Fruit fly (Drosophila melanogaster) whole organism, embryonic: ENCODE measurements around the gene inc.
A peak's percentile ranks its signal among the peaks of the same experiment; 100 is the strongest.

Source experiments
- Blimp-1 ChIP-seq: fragments of 200-800 bp; sonication (Bioruptor generic); optimal IDR thresholded peaks from 3 replicates; lab custom pipeline; 2018; ENCODE audit warnings: missing biosample characterization, missing genetic modification characterization, mild to moderate bottlenecking, moderate library complexity, missing genetic modification reagents
- Bteb2 ChIP-seq: fragments of 200-800 bp; sonication (Bioruptor generic); optimal IDR thresholded peaks from 2 replicates; lab custom pipeline; 2016; ENCODE audit warnings: missing biosample characterization, missing genetic modification characterization
- CG10209 ChIP-seq: fragments of 200-800 bp; sonication (Bioruptor generic); optimal IDR thresholded peaks from 3 replicates; lab custom pipeline; 2017; ENCODE audit warnings: missing biosample characterization, mild to moderate bottlenecking, missing genetic modification characterization, missing genetic modification reagents
- CG10543 ChIP-seq: fragments of 200-800 bp; sonication (Bioruptor generic); optimal IDR thresholded peaks from 3 replicates; lab custom pipeline; 2017; ENCODE audit warnings: missing biosample characterization, mild to moderate bottlenecking, missing genetic modification characterization, moderate library complexity
- CG10979 ChIP-seq: fragments of 200-800 bp; sonication (Bioruptor generic); optimal IDR thresholded peaks from 2 replicates; lab custom pipeline; 2018; ENCODE audit warnings: missing biosample characterization, mild to moderate bottlenecking, missing genetic modification characterization, moderate library complexity
- CG11398 ChIP-seq: fragments of 200-800 bp; sonication (Bioruptor generic); optimal IDR thresholded peaks from 2 replicates; lab custom pipeline; 2016; ENCODE audit warnings: missing biosample characterization, missing genetic modification characterization
- CG12155 ChIP-seq: fragments of 200-800 bp; sonication (Bioruptor generic); optimal IDR thresholded peaks from 3 replicates; lab custom pipeline; 2016; ENCODE audit warnings: missing biosample characterization, missing genetic modification characterization
- CG13775 ChIP-seq: fragments of 200-800 bp; sonication (Bioruptor generic); optimal IDR thresholded peaks from 3 replicates; lab custom pipeline; 2017; ENCODE audit warnings: missing biosample characterization, mild to moderate bottlenecking, missing genetic modification characterization
- CG14710 ChIP-seq: fragments of 200-800 bp; sonication (Bioruptor generic); optimal IDR thresholded peaks from 3 replicates; lab custom pipeline; 2019; ENCODE audit warnings: missing biosample characterization, mild to moderate bottlenecking, missing genetic modification characterization, moderate library complexity
- CG15479 ChIP-seq: fragments of 200-800 bp; sonication (Bioruptor generic); optimal IDR thresholded peaks from 3 replicates; lab custom pipeline; 2019; ENCODE audit warnings: missing biosample characterization, mild to moderate bottlenecking, missing genetic modification characterization, moderate library complexity
- CG16779 ChIP-seq: fragments of 200-800 bp; sonication (Bioruptor generic); IDR thresholded peaks from 2 replicates; pipeline ENCODE4 v1.3.6; 2022; ENCODE audit warnings: missing biosample characterization, missing genetic modification characterization
- CG17361 ChIP-seq: fragments of 200-800 bp; sonication (Bioruptor generic); IDR thresholded peaks from 3 replicates; pipeline ENCODE4 v1.3.6; 2022; ENCODE audit warnings: missing biosample characterization, missing genetic modification characterization
- CG2120 ChIP-seq: fragments of 200-800 bp; sonication (Bioruptor generic); optimal IDR thresholded peaks from 3 replicates; lab custom pipeline; 2016; ENCODE audit warnings: missing biosample characterization, missing genetic modification characterization
- CG3065 ChIP-seq: fragments of 200-800 bp; sonication (Bioruptor generic); optimal IDR thresholded peaks from 2 replicates; lab custom pipeline; 2016; ENCODE audit warnings: missing biosample characterization, missing genetic modification characterization
- CG32532 ChIP-seq: fragments of 200-800 bp; sonication (Bioruptor generic); IDR thresholded peaks from 2 replicates; pipeline ENCODE4 v1.3.6; 2022; ENCODE audit warnings: missing biosample characterization, missing genetic modification characterization
- CG34422 ChIP-seq: fragments of 200-800 bp; sonication (Bioruptor generic); IDR thresholded peaks from 3 replicates; pipeline ENCODE4 v1.3.6; 2022; ENCODE audit warnings: missing biosample characterization, missing genetic modification characterization
- CG3847 ChIP-seq: fragments of 200-800 bp; sonication (Bioruptor generic); IDR thresholded peaks from 2 replicates; pipeline ENCODE4 v1.3.6; 2022; ENCODE audit warnings: missing biosample characterization, missing genetic modification characterization
- CG42726 ChIP-seq: fragments of 200-800 bp; sonication (Bioruptor generic); IDR thresholded peaks from 2 replicates; pipeline ENCODE4 v1.3.6; 2022; ENCODE audit warnings: missing biosample characterization, missing genetic modification characterization; ENCODE audit not compliant: partially characterized antibody
- CG4282 ChIP-seq: fragments of 200-800 bp; sonication (Bioruptor generic); optimal IDR thresholded peaks from 2 replicates; lab custom pipeline; 2016; ENCODE audit warnings: missing biosample characterization, missing genetic modification characterization
- CG7556 ChIP-seq: fragments of 200-800 bp; sonication (Bioruptor generic); optimal IDR thresholded peaks from 2 replicates; lab custom pipeline; 2017; ENCODE audit warnings: missing biosample characterization, mild to moderate bottlenecking, missing genetic modification characterization
- CrebB ChIP-seq: fragments of 200-800 bp; sonication (Bioruptor generic); optimal IDR thresholded peaks from 3 replicates; lab custom pipeline; 2018; ENCODE audit warnings: missing biosample characterization, mild to moderate bottlenecking, missing genetic modification characterization
- D ChIP-seq, 2 experiments: fragments of 200-800 bp in 1 of 2; fragments of >200 bp in 1 of 2; sonication (Bioruptor generic) in 1 of 2; optimal IDR thresholded peaks; 2 replicates in 1 of 2; 3 replicates in 1 of 2; lab custom pipeline; 2017; ENCODE audit warnings: mild to moderate bottlenecking in 1 of 2, missing biosample characterization in 1 of 2, missing genetic modification characterization in 1 of 2, missing genetic modification reagents in 1 of 2
- D19B ChIP-seq: fragments of 200-800 bp; sonication (Bioruptor generic); optimal IDR thresholded peaks from 2 replicates; lab custom pipeline; 2017; ENCODE audit warnings: missing biosample characterization, mild to moderate bottlenecking, missing genetic modification characterization
- Doc3 ChIP-seq: fragments of 200-800 bp; sonication (Bioruptor generic); IDR thresholded peaks from 3 replicates; pipeline ENCODE4 v1.3.6; 2022; ENCODE audit warnings: missing biosample characterization, missing genetic modification characterization; ENCODE audit not compliant: partially characterized antibody
- Ets65A ChIP-seq: fragments of 200-800 bp; sonication (Bioruptor generic); peaks from one replicate; lab custom pipeline; 2016; ENCODE audit warnings: missing biosample characterization, missing genetic modification characterization
- Gsc ChIP-seq: fragments of 200-800 bp; sonication (Bioruptor generic); IDR thresholded peaks from 2 replicates; pipeline ENCODE4 v1.3.6; 2022; ENCODE audit warnings: missing biosample characterization, missing genetic modification characterization
- HHEX ChIP-seq: fragments of 200-800 bp; sonication (Bioruptor generic); optimal IDR thresholded peaks from 3 replicates; lab custom pipeline; 2017; ENCODE audit warnings: missing biosample characterization, mild to moderate bottlenecking, missing genetic modification characterization, missing genetic modification reagents
- Jarid2 ChIP-seq: fragments of 200-800 bp; sonication (Bioruptor generic); optimal IDR thresholded peaks from 3 replicates; lab custom pipeline; 2017; ENCODE audit warnings: mild to moderate bottlenecking, missing biosample characterization, missing genetic modification reagents, missing genetic modification characterization
- NfI ChIP-seq: fragments of 200-800 bp; sonication (Bioruptor generic); optimal IDR thresholded peaks from 3 replicates; lab custom pipeline; 2018; ENCODE audit warnings: missing biosample characterization, mild to moderate bottlenecking, missing genetic modification characterization, moderate library complexity
- Sox102F ChIP-seq: fragments of 200-800 bp; sonication (Bioruptor generic); optimal IDR thresholded peaks from 2 replicates; lab custom pipeline; 2018; ENCODE audit warnings: missing biosample characterization, mild to moderate bottlenecking, missing genetic modification characterization, moderate library complexity
- br ChIP-seq: fragments of >200 bp; optimal IDR thresholded peaks from 2 replicates; lab custom pipeline; 2017
- chif ChIP-seq, 2 experiments: fragments of 200-800 bp; sonication (Bioruptor generic); optimal IDR thresholded peaks; 3 replicates each; lab custom pipeline; 2016; ENCODE audit warnings: missing biosample characterization in 2 of 2, missing genetic modification characterization in 2 of 2
- dm ChIP-seq: fragments of 200-800 bp; sonication (Bioruptor generic); optimal IDR thresholded peaks from 3 replicates; lab custom pipeline; 2016; ENCODE audit warnings: missing biosample characterization, missing genetic modification characterization
- dpn ChIP-seq, 2 experiments: fragments of 200-800 bp; sonication (Bioruptor generic); optimal IDR thresholded peaks; 3 replicates each; lab custom pipeline; 2016; ENCODE audit warnings: missing biosample characterization in 2 of 2, missing genetic modification characterization in 2 of 2
- emc ChIP-seq: fragments of 200-800 bp; sonication (Bioruptor generic); optimal IDR thresholded peaks from 2 replicates; lab custom pipeline; 2016; ENCODE audit warnings: missing biosample characterization, missing genetic modification characterization
- exex ChIP-seq: fragments of 200-800 bp; sonication (Bioruptor generic); optimal IDR thresholded peaks from 4 replicates; lab custom pipeline; 2018; ENCODE audit warnings: missing biosample characterization, mild to moderate bottlenecking, missing genetic modification characterization, moderate library complexity
- gfzf ChIP-seq: fragments of 200-800 bp; sonication (Bioruptor generic); optimal IDR thresholded peaks from 2 replicates; lab custom pipeline; 2016; ENCODE audit warnings: missing biosample characterization, mild to moderate bottlenecking, missing genetic modification characterization, moderate library complexity
- ham ChIP-seq: fragments of 200-800 bp; sonication (Bioruptor generic); IDR thresholded peaks from 2 replicates; pipeline ENCODE4 v1.3.6; 2022; ENCODE audit warnings: missing biosample characterization, missing genetic modification characterization
- hkb ChIP-seq, 2 experiments: fragments of 200-800 bp in 1 of 2; fragments of >200 bp in 1 of 2; sonication (Bioruptor generic) in 1 of 2; IDR thresholded peaks in 1 of 2; optimal IDR thresholded peaks in 1 of 2; 2 replicates each; pipeline versions ENCODE4 v1.3.6 to Lab custom; 2017 to 2022; ENCODE audit warnings: missing biosample characterization in 1 of 2, missing genetic modification characterization in 1 of 2
- jing ChIP-seq: fragments of 200-800 bp; sonication (Bioruptor generic); optimal IDR thresholded peaks from 2 replicates; lab custom pipeline; 2018; ENCODE audit warnings: missing biosample characterization, mild to moderate bottlenecking, missing genetic modification characterization
- ken ChIP-seq: fragments of 200-800 bp; sonication (Bioruptor generic); IDR thresholded peaks from 3 replicates; pipeline ENCODE4 v1.3.6; 2022; ENCODE audit warnings: missing biosample characterization, missing genetic modification characterization
- kni ChIP-seq: fragments of 200-800 bp; sonication (Bioruptor generic); optimal IDR thresholded peaks from 3 replicates; lab custom pipeline; 2017; ENCODE audit warnings: mild to moderate bottlenecking, missing biosample characterization, missing genetic modification reagents, missing genetic modification characterization
- lab ChIP-seq: fragments of 200-800 bp; sonication (Bioruptor generic); optimal IDR thresholded peaks from 3 replicates; lab custom pipeline; 2017; ENCODE audit warnings: missing biosample characterization, missing genetic modification characterization, mild to moderate bottlenecking, moderate library complexity, missing genetic modification reagents
- mld ChIP-seq: fragments of 200-800 bp; sonication (Bioruptor generic); IDR thresholded peaks from 3 replicates; pipeline ENCODE4 v1.3.6; 2022; ENCODE audit warnings: missing biosample characterization, missing genetic modification characterization; ENCODE audit not compliant: partially characterized antibody
- pnt ChIP-seq: fragments of 200-800 bp; sonication (Bioruptor generic); optimal IDR thresholded peaks from 3 replicates; lab custom pipeline; 2016; ENCODE audit warnings: missing biosample characterization, missing genetic modification characterization
- psq ChIP-seq: fragments of 200-800 bp; sonication (Bioruptor generic); optimal IDR thresholded peaks from 2 replicates; lab custom pipeline; 2017; ENCODE audit warnings: missing biosample characterization, missing genetic modification characterization
- scrt ChIP-seq: fragments of 200-800 bp; sonication (Bioruptor generic); optimal IDR thresholded peaks from 2 replicates; lab custom pipeline; 2018; ENCODE audit warnings: missing biosample characterization, mild to moderate bottlenecking, missing genetic modification characterization, moderate library complexity
- sd ChIP-seq: fragments of 200-800 bp; sonication (Bioruptor generic); optimal IDR thresholded peaks from 3 replicates; lab custom pipeline; 2018; ENCODE audit warnings: missing biosample characterization, mild to moderate bottlenecking, missing genetic modification characterization, moderate library complexity
- wdn ChIP-seq: fragments of 200-800 bp; sonication (Bioruptor generic); IDR thresholded peaks from 2 replicates; pipeline ENCODE4 v1.3.6; 2022; ENCODE audit warnings: missing biosample characterization, missing genetic modification characterization
- z ChIP-seq: fragments of 200-800 bp; sonication (Bioruptor generic); IDR thresholded peaks from 3 replicates; pipeline ENCODE4 v1.3.6; 2022; ENCODE audit warnings: missing biosample characterization, missing genetic modification characterization

The inc gene

dm6 chrX:1476848-1477247 lies 6.4 kb upstream of the inc start, which contains the start of the genes Rab27 and mei-38 (continued):
- TF ChIP-seq D (optimal IDR thresholded peaks at IDR 0.05; lab: Kevin White, UChicago) (no peak), D (GFP tag; optimal IDR thresholded peaks at IDR 0.05; lab: Kevin White, UChicago) (no peak), wdn (GFP tag; lab: Robert Waterston, UW) (no peak), CG11398 (GFP tag; lab: Kevin White, UChicago) (no peak), dm (no peak), emc (GFP tag; lab: Kevin White, UChicago) (no peak), psq (GFP tag; lab: Kevin White, UChicago) (no peak), CG12155 (GFP tag; lab: Kevin White, UChicago) (peak; percentile 17), CG2120 (peak; percentile 56), Gsc (GFP tag; lab: Robert Waterston, UW) (no peak), Bteb2 (GFP tag; lab: Kevin White, UChicago) (no peak), CG17361 (no peak), scrt (no peak), CG13775 (no peak), CG42726 (GFP tag; lab: Robert Waterston, UW) (peak; percentile 72), CG3847 (peak; percentile 52), Sox102F (GFP tag; lab: Kevin White, UChicago) (no peak), CG10209 (GFP tag; lab: Kevin White, UChicago) (no peak), br (no peak), exex (tag; lab: Kevin White, UChicago) (no peak), CG10543 (GFP tag; lab: Kevin White, UChicago) (no peak), Ets65A (peak; percentile 70), ken (GFP tag; lab: Robert Waterston, UW) (0 out of 3 replicates have a peak, but pooled peaks have one; percentile 48), HHEX (GFP tag; lab: Kevin White, UChicago) (no peak), z (GFP tag; lab: Robert Waterston, UW) (no peak), lab (GFP tag; lab: Kevin White, UChicago) (peak; percentile 37), jing (GFP tag; lab: Kevin White, UChicago) (no peak), chif (GFP tag; optimal IDR thresholded peaks at IDR 0.05; lab: Kevin White, UChicago) (no peak), CG7556 (GFP tag; lab: Kevin White, UChicago) (no peak), mld (GFP tag; lab: Robert Waterston, UW) (no peak; the same call in 2 of the 3 replicates), Blimp-1 (GFP tag; lab: Kevin White, UChicago) (no peak), hkb (optimal IDR thresholded peaks at IDR 0.05; lab: Kevin White, UChicago) (no peak), hkb (GFP tag; IDR thresholded peaks at IDR 0.05; lab: Robert Waterston, UW) (no peak), CG4282 (GFP tag; lab: Kevin White, UChicago) (no peak), kni (no peak), CG34422 (GFP tag; lab: Robert Waterston, UW) (no peak), CG16779 (GFP tag; lab: Robert Waterston, UW) (no peak), pnt (GFP tag; lab: Kevin White, UChicago) (no peak), dpn (GFP tag; optimal IDR thresholded peaks at IDR 0.05; lab: Kevin White, UChicago) (peak; percentile 40 to 56), ham (GFP tag; lab: Robert Waterston, UW) (no peak), CrebB (no peak), CG14710 (tag; lab: Kevin White, UChicago) (peak; percentile 38), CG32532 (GFP tag; lab: Robert Waterston, UW) (no peak), Doc3 (GFP tag; lab: Robert Waterston, UW) (0 out of 3 replicates have a peak, but pooled peaks have one; percentile 35), NfI (GFP tag; lab: Kevin White, UChicago) (no peak), D19B (GFP tag; lab: Kevin White, UChicago) (no peak), CG15479 (GFP tag; lab: Kevin White, UChicago) (no peak), gfzf (GFP tag; lab: Kevin White, UChicago) (peak; percentile 57), CG10979 (tag; lab: Kevin White, UChicago) (no peak), sd (no peak), CG3065 (GFP tag; lab: Kevin White, UChicago) (no peak), Jarid2 (no peak)
